Worm (Caenorhabditis elegans): ENCODE measurements around the gene T07C4.12.
A peak's percentile ranks its signal among the peaks of the same experiment; 100 is the strongest.
"Not testable (repeated sequence)": the region's sequence is repeated elsewhere in the genome, so short reads cannot be mapped to it uniquely, and the experiment has no call there.

The T07C4.12 gene

DNA sequence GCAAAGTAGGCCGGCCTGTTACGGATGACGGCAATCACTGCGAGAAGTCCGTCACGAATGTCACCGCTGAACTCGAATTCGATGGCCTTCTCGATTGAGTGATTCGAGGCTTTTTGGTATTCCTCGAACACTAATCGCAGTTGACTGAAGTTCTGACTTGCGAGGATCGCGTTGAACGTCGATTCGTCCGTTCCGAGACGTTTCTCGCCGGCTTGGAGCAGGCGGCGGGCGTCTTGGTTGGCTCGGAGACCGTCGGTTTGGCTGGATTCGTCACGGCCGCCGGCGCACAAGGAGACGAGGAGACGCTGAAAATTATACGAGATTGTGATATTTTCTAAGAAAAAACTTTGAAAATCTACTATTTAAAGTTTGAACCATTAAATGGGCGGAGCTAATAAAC is 6.1 kb downstream of the T07C4.12 start:
- TF ChIP-seq egrh-3 (GFP tag; IDR thresholded peaks at IDR 0.05) (peak; percentile 26; the same call in 1 of the 2 replicates), zfh-2 (GFP tag; conservative IDR thresholded peaks at IDR 0.05) (peak; percentile 83), atf-7 (tag; optimal IDR thresholded peaks at IDR 0.05) (no peak), nfyb-1 (GFP tag; IDR thresholded peaks at IDR 0.05) (0 out of 2 replicates have a peak, but pooled peaks have one; percentile 20), tbx-9 (tag; optimal IDR thresholded peaks at IDR 0.05; ENCODE audit: borderline replicate concordance) (no peak)

- TF ChIP-seq efl-1 (GFP tag; optimal IDR thresholded peaks at IDR 0.05): no peak
- TF ChIP-seq bed-2 (GFP tag; IDR thresholded peaks at IDR 0.05): no peak
These were observed 11.7 kb downstream of the T07C4.12 start, which contains the start of gene sas-7 for ce11 chrIII:10320788-10321187. Gene sas-7, plus strand, starts transcription at chrIII:10321019.

DNA sequence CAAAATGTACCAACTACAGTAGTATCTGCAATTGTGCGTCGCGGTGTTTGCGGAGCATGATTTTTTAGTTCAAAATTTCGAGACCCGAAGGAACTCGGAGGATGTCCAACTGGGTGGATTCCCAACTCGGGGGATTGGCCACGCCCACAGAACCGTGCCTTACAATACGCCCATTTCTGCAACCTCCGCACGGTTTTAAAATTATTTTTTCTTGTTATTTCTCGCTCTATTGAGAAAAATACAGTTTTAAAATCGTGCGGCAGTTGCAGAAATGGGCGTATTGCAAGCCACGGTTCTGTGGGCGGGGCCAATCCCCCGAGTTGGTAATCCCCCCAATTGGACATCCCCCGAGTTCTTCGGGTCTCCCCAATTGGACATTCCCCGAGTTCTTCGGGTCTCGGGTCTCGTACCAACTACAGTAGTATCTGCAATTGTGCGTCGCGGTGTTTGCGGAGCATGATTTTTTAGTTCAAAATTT is 12.2 kb downstream of the T07C4.12 start:
- TF ChIP-seq nfyb-1 (GFP tag; IDR thresholded peaks at IDR 0.05) (peak; percentile 50; the same call in 1 of the 2 replicates), mcd-1 (GFP tag; IDR thresholded peaks at IDR 0.05) (peak; percentile 76), D2030.7 (GFP tag; IDR thresholded peaks at IDR 0.05) (peak; percentile 95), lir-1 (GFP tag; conservative IDR thresholded peaks at IDR 0.05) (0 out of 2 replicates have a peak, but pooled peaks have one; percentile 44), ztf-18 (tag; optimal IDR thresholded peaks at IDR 0.05) (peak; percentile 67), lin-26 (GFP tag; IDR thresholded peaks at IDR 0.05) (0 out of 2 replicates have a peak, but pooled peaks have one; percentile 25), B0019.2 (GFP tag; conservative IDR thresholded peaks at IDR 0.05) (peak; percentile 38), Y79H2A.3 (GFP tag; conservative IDR thresholded peaks at IDR 0.05) (peak; percentile 41; the same call in 1 of the 2 replicates), pbrm-1 (GFP tag; IDR thresholded peaks at IDR 0.05) (peak; percentile 64; the same call in 1 of the 2 replicates), snpc-3.4 (tag; optimal IDR thresholded peaks at IDR 0.05) (peak; percentile 41), madf-8 (GFP tag; conservative IDR thresholded peaks at IDR 0.05) (peak; percentile 38), snpc-4 (tag; optimal IDR thresholded peaks at IDR 0.05) (peak in 1 of 4 experiments; percentile 15), xnd-1 (tag; optimal IDR thresholded peaks at IDR 0.05) (peak; percentile 44), egl-44 (GFP tag; IDR thresholded peaks at IDR 0.05) (0 out of 2 replicates have a peak, but pooled peaks have one; percentile 12), ceh-91 (GFP tag; IDR thresholded peaks at IDR 0.05) (peak; percentile 75), F49E8.2 (tag; optimal IDR thresholded peaks at IDR 0.05; ENCODE audit: insufficient read depth) (peak; percentile 15), Y95B8A.8 (GFP tag; IDR thresholded peaks at IDR 0.05) (peak; percentile 69; the same call in 1 of the 2 replicates), lin-54 (GFP tag; optimal IDR thresholded peaks at IDR 0.05) (peak; percentile 37), madf-6 (GFP tag; IDR thresholded peaks at IDR 0.05) (peak; percentile 88), F33H1.4 (GFP tag; IDR thresholded peaks at IDR 0.05) (peak; percentile 56), egrh-3 (GFP tag; IDR thresholded peaks at IDR 0.05) (peak; percentile 59), bed-2 (GFP tag; IDR thresholded peaks at IDR 0.05) (0 out of 2 replicates have a peak, but pooled peaks have one; percentile 7), ztf-28 (GFP tag; IDR thresholded peaks at IDR 0.05) (peak; percentile 60; the same call in 1 of the 2 replicates), Y56A3A.18 (GFP tag; IDR thresholded peaks at IDR 0.05) (0 out of 2 replicates have a peak, but pooled peaks have one; percentile 24), rcor-1 (GFP tag; IDR thresholded peaks at IDR 0.05) (peak; percentile 70), B0336.3 (GFP tag; IDR thresholded peaks at IDR 0.05) (0 out of 2 replicates have a peak, but pooled peaks have one; percentile 9), hmg-1.2 (GFP tag; IDR thresholded peaks at IDR 0.05) (peak; percentile 49), dox-1 (GFP tag; IDR thresholded peaks at IDR 0.05) (peak; percentile 80), ceh-100 (GFP tag; IDR thresholded peaks at IDR 0.05) (peak; percentile 88), madf-3 (GFP tag; IDR thresholded peaks at IDR 0.05) (0 out of 2 replicates have a peak, but pooled peaks have one; percentile 10), lsl-1 (GFP tag; optimal IDR thresholded peaks at IDR 0.05) (peak; percentile 85), F37B4.10 (GFP tag; IDR thresholded peaks at IDR 0.05) (0 out of 2 replicates have a peak, but pooled peaks have one; percentile 58), hsf-1 (GFP tag; IDR thresholded peaks at IDR 0.05) (peak; percentile 67), tbp1 (GFP tag; optimal IDR thresholded peaks at IDR 0.05) (peak; percentile 6), Y67H2A.10 (GFP tag; conservative IDR thresholded peaks at IDR 0.05) (0 out of 2 replicates have a peak, but pooled peaks have one; percentile 31)
- TF ChIP-seq snpc-4 (GFP tag; optimal IDR thresholded peaks at IDR 0.05): not testable (repeated sequence)
